Fruit fly (Drosophila melanogaster) whole organism, embryonic: ENCODE measurements around the gene Tim17b1.

ENCODE experiments used
- Atf3 ChIP-seq: fragments of 200-800 bp; sonication (Bioruptor generic); optimal IDR thresholded peaks from 3 replicates; lab custom pipeline; 2016; ENCODE audit warnings: missing biosample characterization, missing genetic modification characterization
- BtbVII ChIP-seq: fragments of 200-800 bp; sonication (Bioruptor generic); optimal IDR thresholded peaks from 3 replicates; lab custom pipeline; 2017; ENCODE audit warnings: missing biosample characterization, mild to moderate bottlenecking, missing genetic modification characterization
- CG10431 ChIP-seq: fragments of 200-800 bp; sonication (Bioruptor generic); optimal IDR thresholded peaks from 3 replicates; lab custom pipeline; 2018; ENCODE audit warnings: missing biosample characterization, mild to moderate bottlenecking, missing genetic modification characterization
- CG10543 ChIP-seq: fragments of 200-800 bp; sonication (Bioruptor generic); optimal IDR thresholded peaks from 3 replicates; lab custom pipeline; 2017; ENCODE audit warnings: missing biosample characterization, mild to moderate bottlenecking, missing genetic modification characterization, moderate library complexity
- CG10654 ChIP-seq: fragments of 200-800 bp; sonication (Bioruptor generic); optimal IDR thresholded peaks from 2 replicates; lab custom pipeline; 2016; ENCODE audit warnings: missing biosample characterization, missing genetic modification characterization
- CG10979 ChIP-seq: fragments of 200-800 bp; sonication (Bioruptor generic); optimal IDR thresholded peaks from 2 replicates; lab custom pipeline; 2018; ENCODE audit warnings: missing biosample characterization, mild to moderate bottlenecking, missing genetic modification characterization, moderate library complexity
- CG11398 ChIP-seq: fragments of 200-800 bp; sonication (Bioruptor generic); optimal IDR thresholded peaks from 2 replicates; lab custom pipeline; 2016; ENCODE audit warnings: missing biosample characterization, missing genetic modification characterization
- CG11456 ChIP-seq: fragments of 200-800 bp; sonication (Bioruptor generic); IDR thresholded peaks from 3 replicates; pipeline ENCODE4 v1.3.6; 2022; ENCODE audit warnings: missing biosample characterization, missing genetic modification characterization
- CG11504 ChIP-seq: fragments of 200-800 bp; sonication (Bioruptor generic); optimal IDR thresholded peaks from 3 replicates; lab custom pipeline; 2019; ENCODE audit warnings: missing biosample characterization, mild to moderate bottlenecking, missing genetic modification characterization, moderate library complexity
- CG13894 ChIP-seq: fragments of 200-800 bp; sonication (Bioruptor generic); optimal IDR thresholded peaks from 3 replicates; lab custom pipeline; 2018; ENCODE audit warnings: missing biosample characterization, mild to moderate bottlenecking, missing genetic modification characterization, moderate library complexity
- CG15073 ChIP-seq: fragments of 200-800 bp; sonication (Bioruptor generic); optimal IDR thresholded peaks from 2 replicates; lab custom pipeline; 2016; ENCODE audit warnings: missing biosample characterization, missing genetic modification characterization
- CG1529 ChIP-seq: fragments of 200-800 bp; sonication (Bioruptor generic); optimal IDR thresholded peaks from 3 replicates; lab custom pipeline; 2018; ENCODE audit warnings: missing biosample characterization, missing genetic modification characterization
- CG18262 ChIP-seq: fragments of 200-800 bp; optimal IDR thresholded peaks from 3 replicates; lab custom pipeline; 2019; ENCODE audit warnings: missing biosample characterization, mild to moderate bottlenecking, missing genetic modification characterization, moderate library complexity
- CG18599 ChIP-seq: fragments of 200-800 bp; sonication (Bioruptor generic); optimal IDR thresholded peaks from 3 replicates; lab custom pipeline; 2017; ENCODE audit warnings: missing biosample characterization, missing genetic modification characterization, mild to moderate bottlenecking, moderate library complexity, missing genetic modification reagents
- CG32767 ChIP-seq: fragments of 200-800 bp; sonication (Bioruptor generic); IDR thresholded peaks from 2 replicates; pipeline ENCODE4 v1.3.6; 2022; ENCODE audit warnings: missing biosample characterization, missing genetic modification characterization
- CG4617 ChIP-seq: fragments of 200-800 bp; sonication (Bioruptor generic); optimal IDR thresholded peaks from 3 replicates; lab custom pipeline; 2016; ENCODE audit warnings: missing biosample characterization, missing genetic modification characterization, borderline replicate concordance
- CG4707 ChIP-seq: fragments of 200-800 bp; sonication (Bioruptor generic); optimal IDR thresholded peaks from 2 replicates; lab custom pipeline; 2018; ENCODE audit warnings: missing biosample characterization, mild to moderate bottlenecking, missing genetic modification characterization, moderate library complexity
- CG6175 ChIP-seq: fragments of 200-800 bp; sonication (Bioruptor generic); IDR thresholded peaks from 3 replicates; pipeline ENCODE4 v1.3.6; 2022; ENCODE audit warnings: missing biosample characterization, missing genetic modification characterization
- CG7372 ChIP-seq: fragments of 200-800 bp; sonication (Bioruptor generic); IDR thresholded peaks from 2 replicates; pipeline ENCODE4 v1.3.6; 2022; ENCODE audit warnings: missing biosample characterization, missing genetic modification characterization
- CG7839 ChIP-seq: fragments of 200-800 bp; sonication (Bioruptor generic); optimal IDR thresholded peaks from 3 replicates; lab custom pipeline; 2018; ENCODE audit warnings: missing biosample characterization, mild to moderate bottlenecking, missing genetic modification characterization, moderate library complexity
- Deaf1 ChIP-seq: fragments of 200-800 bp; optimal IDR thresholded peaks from 3 replicates; lab custom pipeline; 2019; ENCODE audit warnings: missing biosample characterization, mild to moderate bottlenecking, missing genetic modification characterization, moderate library complexity
- Drgx ChIP-seq: fragments of 200-800 bp; sonication (Bioruptor generic); IDR thresholded peaks from 2 replicates; pipeline ENCODE4 v1.3.6; 2022; ENCODE audit warnings: missing biosample characterization, missing genetic modification characterization
- HLH54F ChIP-seq: fragments of 200-800 bp; sonication (Bioruptor generic); optimal IDR thresholded peaks from 3 replicates; lab custom pipeline; 2016; ENCODE audit warnings: missing biosample characterization, missing genetic modification characterization
- Med ChIP-seq: fragments of 200-800 bp; sonication (Bioruptor generic); peaks from one replicate; lab custom pipeline; 2016; ENCODE audit warnings: missing biosample characterization, missing genetic modification characterization, mild to moderate bottlenecking, inconsistent platforms, moderate library complexity
- Nf-YC ChIP-seq: fragments of 200-800 bp; optimal IDR thresholded peaks from 3 replicates; lab custom pipeline; 2019; ENCODE audit warnings: missing biosample characterization, mild to moderate bottlenecking, missing genetic modification characterization, moderate library complexity
- Oli ChIP-seq: fragments of 200-800 bp; sonication (Bioruptor generic); optimal IDR thresholded peaks from 2 replicates; lab custom pipeline; 2018; ENCODE audit warnings: missing biosample characterization, mild to moderate bottlenecking, missing genetic modification characterization, moderate library complexity
- PHDP ChIP-seq: fragments of 200-800 bp; sonication (Bioruptor generic); optimal IDR thresholded peaks from 3 replicates; lab custom pipeline; 2018; ENCODE audit warnings: missing biosample characterization, mild to moderate bottlenecking, missing genetic modification characterization, moderate library complexity
- Pdp1 ChIP-seq, 2 experiments: fragments of 200-800 bp; sonication (Bioruptor generic); optimal IDR thresholded peaks; 3 replicates each; lab custom pipeline; 2016; ENCODE audit warnings: missing biosample characterization in 2 of 2, missing genetic modification characterization in 2 of 2, mild to moderate bottlenecking in 1 of 2, moderate library complexity in 1 of 2
- Spps ChIP-seq: fragments of 200-800 bp; sonication (Bioruptor generic); optimal IDR thresholded peaks from 2 replicates; lab custom pipeline; 2018; ENCODE audit warnings: missing biosample characterization, mild to moderate bottlenecking, missing genetic modification characterization
- Stat92E ChIP-seq, 3 experiments: fragments of >200 bp in 2 of 3; fragments of 200-800 bp in 1 of 3; sonication (Bioruptor generic) in 1 of 3; optimal IDR thresholded peaks; 2 replicates each; lab custom pipeline; 2017 to 2019; ENCODE audit warnings: missing biosample characterization in 3 of 3, missing genetic modification characterization in 3 of 3, mild to moderate bottlenecking in 1 of 3, moderate library complexity in 1 of 3
- Trl ChIP-seq, 3 experiments: fragments of >200 bp in 2 of 3; fragments of 200-800 bp in 1 of 3; sonication (Bioruptor generic) in 1 of 3; optimal IDR thresholded peaks; 2 replicates in 1 of 3; 3 replicates in 2 of 3; lab custom pipeline; 2016 to 2017; ENCODE audit warnings: missing biosample characterization in 1 of 3, missing genetic modification characterization in 1 of 3
- amos ChIP-seq: fragments of 200-800 bp; sonication (Bioruptor generic); IDR thresholded peaks from 2 replicates; pipeline ENCODE4 v1.3.6; 2022; ENCODE audit warnings: missing biosample characterization, missing genetic modification characterization; ENCODE audit not compliant: partially characterized antibody
- aop ChIP-seq: fragments of 200-800 bp; sonication (Bioruptor generic); IDR thresholded peaks from 2 replicates; pipeline ENCODE4 v1.3.6; 2022; ENCODE audit warnings: missing biosample characterization, missing genetic modification characterization
- chinmo ChIP-seq: fragments of 200-800 bp; sonication (Bioruptor generic); IDR thresholded peaks from 4 replicates; pipeline ENCODE4 v1.3.6; 2022; ENCODE audit warnings: missing biosample characterization, missing genetic modification characterization; ENCODE audit not compliant: partially characterized antibody
- chm ChIP-seq: fragments of 200-800 bp; sonication (Bioruptor generic); IDR thresholded peaks from 2 replicates; pipeline ENCODE4 v1.3.6; 2022; ENCODE audit warnings: missing biosample characterization, missing genetic modification characterization
- crc ChIP-seq: fragments of 200-800 bp; sonication (Bioruptor generic); optimal IDR thresholded peaks from 2 replicates; lab custom pipeline; 2016; ENCODE audit warnings: missing biosample characterization, missing genetic modification characterization
- cwo ChIP-seq: fragments of 200-800 bp; sonication (Bioruptor generic); optimal IDR thresholded peaks from 3 replicates; lab custom pipeline; 2017; ENCODE audit warnings: missing biosample characterization, missing genetic modification characterization, mild to moderate bottlenecking, moderate library complexity, missing genetic modification reagents
- ftz-f1 ChIP-seq: fragments of 200-800 bp; sonication (Bioruptor generic); optimal IDR thresholded peaks from 2 replicates; lab custom pipeline; 2016; ENCODE audit warnings: missing biosample characterization, missing genetic modification characterization
- gfzf ChIP-seq: fragments of 200-800 bp; sonication (Bioruptor generic); optimal IDR thresholded peaks from 2 replicates; lab custom pipeline; 2016; ENCODE audit warnings: missing biosample characterization, mild to moderate bottlenecking, missing genetic modification characterization, moderate library complexity
- hbn ChIP-seq: fragments of 200-800 bp; sonication (Bioruptor generic); IDR thresholded peaks from 2 replicates; pipeline ENCODE4 v1.3.6; 2022; ENCODE audit warnings: missing biosample characterization, missing genetic modification characterization; ENCODE audit not compliant: partially characterized antibody
- kay ChIP-seq: fragments of 200-800 bp; sonication (Bioruptor generic); optimal IDR thresholded peaks from 2 replicates; lab custom pipeline; 2016; ENCODE audit warnings: missing biosample characterization, missing genetic modification characterization
- ranshi ChIP-seq: fragments of 200-800 bp; sonication (Bioruptor generic); IDR thresholded peaks from 2 replicates; pipeline ENCODE4 v1.3.6; 2022; ENCODE audit warnings: missing biosample characterization, missing genetic modification characterization
- stc ChIP-seq: fragments of 200-800 bp; sonication (Bioruptor generic); IDR thresholded peaks from 2 replicates; pipeline ENCODE4 v1.3.6; 2022; ENCODE audit warnings: missing biosample characterization, missing genetic modification characterization
- sug ChIP-seq: fragments of 200-800 bp; optimal IDR thresholded peaks from 2 replicates; lab custom pipeline; 2019; ENCODE audit warnings: missing biosample characterization, mild to moderate bottlenecking, missing genetic modification characterization, moderate library complexity
- tll ChIP-seq, 2 experiments: fragments of 200-800 bp in 1 of 2; fragments of >200 bp in 1 of 2; sonication (Bioruptor generic) in 1 of 2; optimal IDR thresholded peaks; 2 replicates each; lab custom pipeline; 2017 to 2019; ENCODE audit warnings: missing biosample characterization in 2 of 2, missing genetic modification characterization in 2 of 2, mild to moderate bottlenecking in 1 of 2, moderate library complexity in 1 of 2
- unc-4 ChIP-seq: fragments of 200-800 bp; sonication (Bioruptor generic); IDR thresholded peaks from 2 replicates; pipeline ENCODE4 v1.3.6; 2022; ENCODE audit warnings: missing biosample characterization, missing genetic modification characterization; ENCODE audit not compliant: partially characterized antibody
- vfl ChIP-seq: fragments of 200-800 bp; sonication (Bioruptor generic); optimal IDR thresholded peaks from 2 replicates; lab custom pipeline; 2016; ENCODE audit warnings: missing biosample characterization, missing genetic modification characterization
- zfh2 ChIP-seq: fragments of 200-800 bp; sonication (Bioruptor generic); optimal IDR thresholded peaks from 2 replicates; lab custom pipeline; 2016; ENCODE audit warnings: missing biosample characterization, missing genetic modification characterization

Gene Tim17b1

DNA sequence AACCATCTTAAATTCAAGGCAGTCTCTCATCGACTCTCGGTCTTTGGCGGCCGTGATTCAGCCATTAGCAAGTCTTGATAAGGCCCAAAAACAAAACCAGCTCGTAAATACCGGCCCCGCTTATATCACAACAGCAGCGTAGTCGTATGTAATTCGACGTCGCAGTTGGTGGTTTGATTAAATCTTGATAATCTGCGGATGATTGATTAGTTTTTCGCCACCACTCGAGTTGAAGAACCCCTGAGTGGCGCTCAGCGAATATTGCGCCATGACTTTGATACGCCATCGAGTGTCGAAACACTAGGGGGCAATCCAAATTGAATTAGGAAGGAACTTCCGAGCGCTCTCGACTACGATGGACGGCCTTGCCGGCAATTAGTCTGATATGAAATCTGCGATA, 21.3 kb upstream of the Tim17b1 start (continued):
- TF ChIP-seq Atf3 (GFP tag; lab: Kevin White, UChicago) (no peak), Drgx (GFP tag; lab: Robert Waterston, UW) (no peak), CG10431 (GFP tag; lab: Kevin White, UChicago) (no peak), CG15073 (no peak), amos (no peak), aop (GFP tag; lab: Robert Waterston, UW) (no peak), kay (GFP tag; lab: Kevin White, UChicago) (no peak), CG10654 (no peak), gfzf (GFP tag; lab: Kevin White, UChicago) (no peak), PHDP (tag; lab: Kevin White, UChicago) (no peak), CG18262 (tag; lab: Kevin White, UChicago) (no peak), hbn (GFP tag; lab: Robert Waterston, UW) (no peak), ranshi (GFP tag; lab: Robert Waterston, UW) (no peak), CG11398 (GFP tag; lab: Kevin White, UChicago) (no peak), ftz-f1 (peak; percentile 44), Pdp1 (GFP tag; optimal IDR thresholded peaks at IDR 0.05; lab: Kevin White, UChicago) (peak in 1 of 2 experiments; percentile 68), sug (peak; percentile 99), tll (GFP tag; optimal IDR thresholded peaks at IDR 0.05; lab: Kevin White, UChicago) (no peak), CG10979 (no peak), crc (GFP tag; lab: Kevin White, UChicago) (no peak), Stat92E (GFP tag; optimal IDR thresholded peaks at IDR 0.05; lab: Kevin White, UChicago) (no peak), BtbVII (GFP tag; lab: Kevin White, UChicago) (no peak), CG4707 (GFP tag; lab: Kevin White, UChicago) (no peak), vfl (no peak), Nf-YC (tag; lab: Kevin White, UChicago) (no peak), CG18599 (GFP tag; lab: Kevin White, UChicago) (peak; percentile 11), CG10543 (GFP tag; lab: Kevin White, UChicago) (no peak), Oli (no peak), CG32767 (no peak), Deaf1 (tag; lab: Kevin White, UChicago) (no peak), CG6175 (GFP tag; lab: Robert Waterston, UW) (no peak), CG7839 (tag; lab: Kevin White, UChicago) (no peak), cwo (peak; percentile 17), zfh2 (GFP tag; lab: Kevin White, UChicago) (no peak), CG11504 (tag; lab: Kevin White, UChicago) (no peak), CG4617 (GFP tag; lab: Kevin White, UChicago) (no peak), Trl (optimal IDR thresholded peaks at IDR 0.05; lab: Kevin White, UChicago) (no peak), Trl (GFP tag; optimal IDR thresholded peaks at IDR 0.05; lab: Kevin White, UChicago) (no peak)

DNA sequence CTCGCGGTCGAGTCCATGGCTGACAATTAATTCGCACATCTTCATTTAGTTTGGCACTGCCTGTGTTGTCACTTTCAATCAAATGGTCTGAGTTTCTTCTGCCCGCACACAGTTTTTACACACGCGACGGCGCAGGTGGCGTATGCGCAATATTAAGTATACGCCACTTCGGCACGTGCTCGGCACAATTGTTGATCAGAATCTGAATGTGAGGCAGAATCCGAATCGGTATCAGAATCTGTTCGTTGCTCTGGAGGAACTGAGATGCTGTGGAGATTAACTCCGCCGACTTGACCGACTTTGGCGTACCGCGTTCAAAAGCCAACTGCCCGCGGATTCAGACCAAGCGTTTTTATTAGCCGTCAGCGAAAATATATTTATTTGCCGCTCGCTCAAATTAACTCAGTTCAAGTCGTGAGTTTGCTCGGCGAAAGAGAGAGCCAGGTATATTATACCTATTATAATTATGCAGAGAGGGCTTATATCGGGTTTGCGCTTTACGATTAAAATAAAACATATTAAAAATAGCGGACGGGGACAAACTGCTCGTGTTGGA, 20.3 kb upstream of the Tim17b1 start:
- TF ChIP-seq CG7372 (GFP tag; lab: Robert Waterston, UW) (peak; percentile 94), amos (peak; percentile 37; the same call in 1 of the 2 replicates), CG13894 (tag; lab: Kevin White, UChicago) (peak; percentile 32), Spps (tag; lab: Kevin White, UChicago) (no peak), stc (GFP tag; lab: Robert Waterston, UW) (no peak), chinmo (GFP tag; lab: Robert Waterston, UW) (peak; percentile 72; the same call in 1 of the 4 replicates), CG10979 (peak; percentile 11), CG11456 (no peak), chm (GFP tag; lab: Robert Waterston, UW) (0 out of 2 replicates have a peak, but pooled peaks have one; percentile 13), HLH54F (GFP tag; lab: Kevin White, UChicago) (no peak), cwo (peak; percentile 89), Trl (optimal IDR thresholded peaks at IDR 0.05; lab: Kevin White, UChicago) (peak in 1 of 2 experiments; percentile 8), Trl (GFP tag; optimal IDR thresholded peaks at IDR 0.05; lab: Kevin White, UChicago) (no peak), unc-4 (GFP tag; lab: Robert Waterston, UW) (0 out of 2 replicates have a peak, but pooled peaks have one; percentile 13), CG1529 (GFP tag; lab: Kevin White, UChicago) (no peak), Med (peak; percentile 62)
- TF ChIP-seq, all 482 proteins: peak for 10
